Worm (Caenorhabditis elegans): Measurements from ENCODE around the gene phat-8.
A peak's percentile ranks its signal among the peaks of the same experiment; 100 is the strongest.

The phat-8 gene

ce11 chrII:12494556-12495131 lies 23.0 kb downstream of the phat-8 start, which contains the start of gene col-85 (continued):
- no peak for TF ChIP-seq hlh-17 (GFP tag; optimal IDR thresholded peaks at IDR 0.05; ENCODE audit: borderline replicate concordance)
- TF ChIP-seq jun-1 (tag; optimal IDR thresholded peaks at IDR 0.05) = peak; percentile 37
- peak; percentile 49 for TF ChIP-seq unc-86 (tag; optimal IDR thresholded peaks at IDR 0.05)
- TF ChIP-seq dsc-1 (tag; optimal IDR thresholded peaks at IDR 0.05) = peak; percentile 75
- TF ChIP-seq sptf-1 (tag; optimal IDR thresholded peaks at IDR 0.05) = no peak
- TF ChIP-seq aha-1 (tag; optimal IDR thresholded peaks at IDR 0.05) = no peak
- TF ChIP-seq isw-1 (GFP tag; IDR thresholded peaks at IDR 0.05) = peak; percentile 36; the same call in 1 of the 2 replicates
- TF ChIP-seq nhr-84 (tag; optimal IDR thresholded peaks at IDR 0.05) = no peak
- peak; percentile 73 for TF ChIP-seq swsn-7 (tag; optimal IDR thresholded peaks at IDR 0.05)
- TF ChIP-seq C16A3.4 (tag; optimal IDR thresholded peaks at IDR 0.05) = peak; percentile 65
- peak; percentile 68 for TF ChIP-seq rnt-1 (tag; optimal IDR thresholded peaks at IDR 0.05)
- peak; percentile 76 for TF ChIP-seq nhr-19 (GFP tag; conservative IDR thresholded peaks at IDR 0.05)
- TF ChIP-seq C34B4.2 (tag; optimal IDR thresholded peaks at IDR 0.05) = no peak
- no peak for TF ChIP-seq zip-4 (GFP tag; optimal IDR thresholded peaks at IDR 0.05)
- no peak for TF ChIP-seq ces-1 (GFP tag; optimal IDR thresholded peaks at IDR 0.05)
- TF ChIP-seq skn-1 (tag; optimal IDR thresholded peaks at IDR 0.05) = peak; percentile 53
- TF ChIP-seq snu-23 (GFP tag; optimal IDR thresholded peaks at IDR 0.05) = peak; percentile 84
- peak; percentile 60; the same call in 1 of the 2 replicates for TF ChIP-seq unc-98 (GFP tag; IDR thresholded peaks at IDR 0.05)
- peak in 1 of 2 experiments; percentile 53 for TF ChIP-seq egl-27 (tag; optimal IDR thresholded peaks at IDR 0.05)
- TF ChIP-seq lin-35 (GFP tag; optimal IDR thresholded peaks at IDR 0.05) = peak; percentile 71 to 77
- TF ChIP-seq ztf-11 (tag; optimal IDR thresholded peaks at IDR 0.05) = peak in 1 of 2 experiments; percentile 16
- TF ChIP-seq sox-4 (tag; optimal IDR thresholded peaks at IDR 0.05) = no peak
- TF ChIP-seq irx-1 (tag; optimal IDR thresholded peaks at IDR 0.05) = peak; percentile 57
- TF ChIP-seq ceh-82 (tag; optimal IDR thresholded peaks at IDR 0.05) = peak; percentile 27 to 79 (median 55)
- TF ChIP-seq blmp-1 (tag; optimal IDR thresholded peaks at IDR 0.05) = no peak
- TF ChIP-seq nhr-47 (tag; optimal IDR thresholded peaks at IDR 0.05) = peak; percentile 82
- peak; percentile 19 for TF ChIP-seq mef-2 (tag; optimal IDR thresholded peaks at IDR 0.05)
- no peak for TF ChIP-seq egl-13 (tag; optimal IDR thresholded peaks at IDR 0.05)
- TF ChIP-seq ceh-8 (GFP tag; optimal IDR thresholded peaks at IDR 0.05) = no peak
- TF ChIP-seq nhr-76 (tag; optimal IDR thresholded peaks at IDR 0.05) = no peak
- peak; percentile 78 for TF ChIP-seq nhr-71 (tag; optimal IDR thresholded peaks at IDR 0.05)
- peak; percentile 51 for TF ChIP-seq fkh-10 (GFP tag; optimal IDR thresholded peaks at IDR 0.05)
- TF ChIP-seq mab-9 (GFP tag; IDR thresholded peaks at IDR 0.05) = 0 out of 2 replicates have a peak, but pooled peaks have one; percentile 41
- peak; percentile 43; the same call in 1 of the 2 replicates for TF ChIP-seq grh-1 (GFP tag; IDR thresholded peaks at IDR 0.05)
- TF ChIP-seq ceh-90 (tag; optimal IDR thresholded peaks at IDR 0.05) = no peak
- TF ChIP-seq elt-3 (tag; optimal IDR thresholded peaks at IDR 0.05) = peak in 2 of 6 experiments; percentile 10 to 30
- peak; percentile 65 to 71 for TF ChIP-seq efl-1 (optimal IDR thresholded peaks at IDR 0.05)
- TF ChIP-seq efl-1 (GFP tag; optimal IDR thresholded peaks at IDR 0.05 in 1 of 2) = peak; percentile 66 to 97
- peak; percentile 47 for TF ChIP-seq pax-3 (tag; optimal IDR thresholded peaks at IDR 0.05)
- TF ChIP-seq nhr-20 (tag; optimal IDR thresholded peaks at IDR 0.05) = peak; percentile 70
- TF ChIP-seq xbp-1 (tag; optimal IDR thresholded peaks at IDR 0.05) = peak; percentile 60
- no peak for TF ChIP-seq alr-1 (tag; optimal IDR thresholded peaks at IDR 0.05; ENCODE audit: borderline replicate concordance)
- peak; percentile 62 for TF ChIP-seq tbx-2 (tag; optimal IDR thresholded peaks at IDR 0.05)
- peak; percentile 70 for TF ChIP-seq nhr-90 (tag; optimal IDR thresholded peaks at IDR 0.05; ENCODE audit: poor library complexity)
